Worm (Caenorhabditis elegans) whole organism, L2 larva: ENCODE results near the gene F39D8.3.

Experiments used
- C34F6.9 ChIP-seq: fragments of 150-350 bp; optimal IDR thresholded peaks from 2 replicates; lab custom pipeline; 2014; ENCODE audit warnings: missing biosample characterization, missing genetic modification characterization
- F13H6.1 ChIP-seq: sonication (generic microtip); optimal IDR thresholded peaks from 2 replicates; lab custom pipeline; 2016; ENCODE audit warnings: missing genetic modification characterization, missing compliant biosample characterization
- R02D3.7 ChIP-seq: fragments of 150-350 bp; optimal IDR thresholded peaks from 2 replicates; lab custom pipeline; 2014; ENCODE audit warnings: missing biosample characterization, missing genetic modification characterization
- ZK546.5 ChIP-seq: sonication (generic microtip); optimal IDR thresholded peaks from 2 replicates; lab custom pipeline; 2017; ENCODE audit warnings: missing biosample characterization, missing genetic modification characterization
- alr-1 ChIP-seq: fragments of 150-350 bp; optimal IDR thresholded peaks from 2 replicates; lab custom pipeline; 2014; ENCODE audit warnings: missing biosample characterization, missing genetic modification characterization
- aly-2 ChIP-seq: fragments of 150-350 bp; optimal IDR thresholded peaks from 2 replicates; lab custom pipeline; 2014; ENCODE audit warnings: missing biosample characterization, missing genetic modification characterization
- ama-1 ChIP-seq: fragments of 150-350 bp; optimal IDR thresholded peaks from 2 replicates; lab custom pipeline; 2018; ENCODE audit warnings: inconsistent platforms
- blmp-1 ChIP-seq: sonication (generic microtip); optimal IDR thresholded peaks from 2 replicates; lab custom pipeline; 2017; ENCODE audit warnings: missing genetic modification characterization, mild to moderate bottlenecking, missing compliant biosample characterization, antibody characterized with exemption, moderate library complexity; ENCODE audit not compliant: insufficient read depth
- ceh-16 ChIP-seq: fragments of 150-350 bp; optimal IDR thresholded peaks from 2 replicates; lab custom pipeline; 2014; ENCODE audit warnings: missing biosample characterization, missing genetic modification characterization
- dmd-4 ChIP-seq: sonication (generic microtip); optimal IDR thresholded peaks from 2 replicates; lab custom pipeline; 2017; ENCODE audit warnings: missing biosample characterization, missing genetic modification characterization
- elt-1 ChIP-seq: fragments of 150-350 bp; optimal IDR thresholded peaks from 2 replicates; lab custom pipeline; 2014; ENCODE audit warnings: missing biosample characterization, missing genetic modification characterization
- fos-1 ChIP-seq: fragments of 150-350 bp; optimal IDR thresholded peaks from 2 replicates; lab custom pipeline; 2014; ENCODE audit warnings: missing biosample characterization, missing genetic modification characterization
- lin-11 ChIP-seq: fragments of 150-350 bp; sonication (generic microtip); optimal IDR thresholded peaks from 2 replicates; lab custom pipeline; 2014; ENCODE audit warnings: missing biosample characterization, missing genetic modification characterization, inconsistent platforms, mixed read lengths
- lin-39 ChIP-seq: fragments of 150-350 bp; optimal IDR thresholded peaks from 2 replicates; lab custom pipeline; 2014; ENCODE audit warnings: missing biosample characterization, missing genetic modification reagents, missing genetic modification characterization
- lsy-2 ChIP-seq, 2 experiments: fragments of 150-350 bp in 1 of 2; sonication (generic microtip) in 1 of 2; optimal IDR thresholded peaks; 2 replicates each; lab custom pipeline; 2014 to 2017; ENCODE audit warnings: missing biosample characterization in 2 of 2, missing genetic modification characterization in 2 of 2
- mab-5 ChIP-seq: fragments of 150-350 bp; optimal IDR thresholded peaks from 2 replicates; lab custom pipeline; 2014; ENCODE audit warnings: missing biosample characterization, missing genetic modification characterization
- mbf-1 ChIP-seq: sonication (generic microtip); optimal IDR thresholded peaks from 2 replicates; lab custom pipeline; 2017; ENCODE audit warnings: missing biosample characterization, missing genetic modification characterization
- nhr-10 ChIP-seq: sonication (generic microtip); optimal IDR thresholded peaks from 2 replicates; lab custom pipeline; 2017; ENCODE audit warnings: missing biosample characterization, missing genetic modification characterization
- nhr-11 ChIP-seq: fragments of 150-350 bp; optimal IDR thresholded peaks from 2 replicates; lab custom pipeline; 2014; ENCODE audit warnings: missing biosample characterization, missing genetic modification characterization
- nhr-23 ChIP-seq: fragments of 150-350 bp; optimal IDR thresholded peaks from 2 replicates; lab custom pipeline; 2014; ENCODE audit warnings: missing biosample characterization, missing genetic modification reagents, missing genetic modification characterization
- nhr-237 ChIP-seq: fragments of 150-350 bp; optimal IDR thresholded peaks from 2 replicates; lab custom pipeline; 2014; ENCODE audit warnings: missing biosample characterization, missing genetic modification characterization
- nhr-25 ChIP-seq: fragments of 150-350 bp; sonication (generic microtip); optimal IDR thresholded peaks from 3 replicates; lab custom pipeline; 2014; ENCODE audit warnings: missing biosample characterization, missing genetic modification characterization
- nhr-6 ChIP-seq: fragments of 150-350 bp; optimal IDR thresholded peaks from 2 replicates; lab custom pipeline; 2014; ENCODE audit warnings: missing biosample characterization, missing genetic modification characterization
- sem-4 ChIP-seq: fragments of 150-350 bp; optimal IDR thresholded peaks from 2 replicates; lab custom pipeline; 2014; ENCODE audit warnings: missing biosample characterization, missing genetic modification reagents, missing genetic modification characterization
- skn-1 ChIP-seq: sonication (generic microtip); optimal IDR thresholded peaks from 2 replicates; lab custom pipeline; 2017; ENCODE audit warnings: missing biosample characterization, missing genetic modification characterization
- sma-9 ChIP-seq, 2 experiments: fragments of 150-350 bp in 1 of 2; sonication (generic microtip) in 1 of 2; optimal IDR thresholded peaks; 2 replicates each; lab custom pipeline; 2014 to 2016; ENCODE audit warnings: missing genetic modification characterization in 2 of 2, mild to moderate bottlenecking in 1 of 2, missing biosample characterization in 1 of 2, missing compliant biosample characterization in 1 of 2, missing genetic modification reagents in 1 of 2, moderate library complexity in 1 of 2
- snpc-4 ChIP-seq: fragments of 150-350 bp; optimal IDR thresholded peaks from 2 replicates; lab custom pipeline; 2014; ENCODE audit warnings: missing biosample characterization, missing genetic modification characterization
- unc-39 ChIP-seq: fragments of 150-350 bp; optimal IDR thresholded peaks from 2 replicates; lab custom pipeline; 2014; ENCODE audit warnings: missing biosample characterization, missing genetic modification characterization
- unc-62 ChIP-seq: fragments of 150-350 bp; optimal IDR thresholded peaks from 2 replicates; lab custom pipeline; 2014; ENCODE audit warnings: missing biosample characterization, missing genetic modification reagents, missing genetic modification characterization
- zag-1 ChIP-seq: fragments of 150-350 bp; optimal IDR thresholded peaks from 2 replicates; lab custom pipeline; 2014; ENCODE audit warnings: missing biosample characterization, missing genetic modification characterization
- ztf-11 ChIP-seq: sonication (generic microtip); optimal IDR thresholded peaks from 2 replicates; lab custom pipeline; 2017; ENCODE audit warnings: missing biosample characterization, missing genetic modification characterization

The F39D8.3 gene

DNA sequence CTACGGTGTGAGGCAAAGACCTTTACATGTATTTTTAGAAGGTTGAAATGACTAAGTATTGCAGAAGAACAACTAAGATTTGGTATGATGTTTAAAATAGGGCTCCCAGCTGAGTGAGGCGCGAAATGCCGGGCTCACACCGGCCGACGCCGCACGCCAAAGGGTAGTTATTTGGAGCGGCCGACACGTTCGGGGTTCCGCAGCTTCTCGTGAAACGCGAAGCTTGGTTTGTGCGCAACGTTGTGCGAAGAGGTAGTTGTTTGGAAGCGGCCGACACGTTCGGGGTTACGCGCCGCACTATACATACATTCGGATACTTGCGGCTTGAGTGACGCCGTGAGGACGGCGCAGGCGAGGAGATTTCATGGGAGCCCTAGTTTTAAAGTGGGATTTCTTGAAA lies 32.5 kb upstream of the F39D8.3 start:
- no peak for TF ChIP-seq nhr-10 (tag; lab: Kevin White, UChicago)
- TF ChIP-seq dmd-4 (tag; lab: Kevin White, UChicago), result no peak
- TF ChIP-seq unc-62, result no peak
- peak; percentile 30 for TF ChIP-seq snpc-4 (tag; lab: Kevin White, UChicago)
- no peak for TF ChIP-seq mab-5 (tag; lab: Kevin White, UChicago)
- no peak for TF ChIP-seq nhr-25 (tag; lab: Kevin White, UChicago)

DNA sequence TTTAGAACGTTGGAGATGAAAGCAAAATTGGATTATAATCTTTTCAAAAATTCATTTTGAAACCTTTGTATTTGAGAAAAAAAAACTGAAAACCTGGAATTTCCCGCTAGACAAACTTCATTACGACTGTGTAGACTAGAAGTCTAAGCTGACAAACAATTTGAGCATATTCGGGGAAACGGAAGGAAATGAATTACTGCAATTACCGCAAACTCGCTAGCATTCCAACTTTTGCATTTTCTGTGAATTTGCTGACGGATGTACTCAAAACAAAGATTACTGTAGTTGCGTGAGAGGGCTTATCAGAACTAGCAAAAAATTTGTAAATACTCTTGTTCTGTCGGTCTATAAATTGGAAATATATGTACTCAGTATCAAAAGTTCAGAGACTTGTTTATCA lies 30.9 kb upstream of the F39D8.3 start:
- no peak for TF ChIP-seq R02D3.7 (tag; lab: Kevin White, UChicago)
- TF ChIP-seq lsy-2 (tag; optimal IDR thresholded peaks at IDR 0.05; lab: Kevin White, UChicago), result peak in 1 of 2 experiments; percentile 41
- no peak for TF ChIP-seq dmd-4 (tag; lab: Kevin White, UChicago)

DNA sequence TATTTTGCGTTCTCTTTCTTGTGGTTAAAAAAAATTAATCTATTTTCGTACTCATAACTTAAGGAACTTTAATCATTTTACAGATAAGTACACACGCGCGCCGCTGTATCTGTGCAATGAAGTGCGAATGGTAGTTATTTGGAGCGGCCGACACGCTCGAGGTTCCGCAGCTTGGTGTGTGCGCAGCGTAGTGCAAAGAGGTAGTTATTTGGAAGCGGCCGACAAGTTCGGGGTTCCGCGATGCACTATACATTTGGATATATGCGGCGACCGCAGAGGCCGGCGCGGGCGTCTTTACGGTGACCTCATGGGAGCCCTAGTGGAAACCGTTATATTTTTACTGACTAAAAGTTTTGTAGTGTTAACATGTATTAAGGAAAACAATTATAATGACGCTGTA lies 28.1 kb upstream of the F39D8.3 start:
- TF ChIP-seq aly-2 (tag; lab: Kevin White, UChicago) (no peak), snpc-4 (tag; lab: Kevin White, UChicago) (peak; percentile 33)
- TF ChIP-seq, all 48 proteins: peak for 1

DNA sequence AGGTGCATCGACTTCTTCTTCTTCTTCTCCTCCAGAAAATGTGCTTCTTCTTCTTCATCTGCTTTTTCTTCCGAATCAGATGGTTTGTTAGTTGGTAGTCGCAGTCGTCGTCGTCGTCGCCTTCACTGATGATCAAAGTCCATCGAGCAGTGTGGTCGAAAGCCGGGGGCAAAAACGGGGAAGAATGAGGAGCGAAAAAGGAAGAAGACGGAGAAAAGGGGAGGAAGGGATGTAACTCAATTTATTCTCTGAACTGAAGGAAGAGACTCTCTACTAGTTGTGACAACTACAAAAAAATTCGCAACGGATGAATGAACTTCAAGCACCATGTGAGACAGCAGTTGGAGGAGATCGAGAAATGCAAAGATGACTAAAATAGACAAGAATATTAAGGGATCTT lies 25.0 kb upstream of the F39D8.3 start:
- TF ChIP-seq lsy-2 (tag; optimal IDR thresholded peaks at IDR 0.05; lab: Kevin White, UChicago) (peak in 1 of 2 experiments; percentile 3), nhr-237 (tag; lab: Kevin White, UChicago) (no peak), sem-4 (peak; percentile 15), zag-1 (tag; lab: Kevin White, UChicago) (peak; percentile 48), F13H6.1 (tag; lab: Kevin White, UChicago) (peak; percentile 54), sma-9 (GFP tag; optimal IDR thresholded peaks at IDR 0.05; lab: Kevin White, UChicago) (peak; percentile 57), sma-9 (tag; optimal IDR thresholded peaks at IDR 0.05; lab: Kevin White, UChicago) (no peak)

DNA sequence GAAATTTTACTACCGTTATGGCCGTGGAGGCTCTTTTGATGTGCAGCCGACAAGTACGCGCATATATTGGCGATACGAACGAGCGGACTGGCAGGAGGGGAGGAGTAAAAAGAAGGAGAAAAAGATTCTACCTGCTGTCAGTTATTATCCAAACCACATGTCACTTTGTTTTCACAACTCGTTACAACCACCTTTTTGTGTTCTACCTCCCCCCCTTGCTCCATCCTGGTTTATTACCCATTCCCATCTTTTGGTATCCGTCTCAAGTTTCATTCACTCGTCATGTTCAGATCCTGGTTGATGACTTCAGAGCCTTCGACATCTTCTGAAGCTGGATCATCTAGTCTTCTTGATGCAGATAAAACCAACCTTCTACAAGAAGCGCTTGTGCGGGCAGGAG lies 13.1 kb upstream of the F39D8.3 start, which contains the start of gene psa-3:
Gene psa-3, plus strand, starts transcription at position 301 of the 400 bp plus-strand sequence.
- TF ChIP-seq nhr-11 (tag; lab: Kevin White, UChicago), result no peak
- no peak for TF ChIP-seq alr-1 (tag; lab: Kevin White, UChicago)
- TF ChIP-seq ZK546.5 (tag; lab: Kevin White, UChicago), result no peak
- TF ChIP-seq ceh-16 (tag; lab: Kevin White, UChicago), result no peak
- TF ChIP-seq sma-9 (GFP tag; optimal IDR thresholded peaks at IDR 0.05; lab: Kevin White, UChicago), result no peak
- no peak for TF ChIP-seq sma-9 (tag; optimal IDR thresholded peaks at IDR 0.05; lab: Kevin White, UChicago)
- no peak for TF ChIP-seq C34F6.9 (tag; lab: Kevin White, UChicago)
- no peak for TF ChIP-seq unc-39
- TF ChIP-seq lin-39 (tag; lab: Kevin White, UChicago), result no peak
- no peak for TF ChIP-seq blmp-1 (tag; lab: Kevin White, UChicago)
- TF ChIP-seq nhr-25 (tag; lab: Kevin White, UChicago), result no peak
- no peak for TF ChIP-seq nhr-6 (tag; lab: Kevin White, UChicago)
- TF ChIP-seq snpc-4 (tag; lab: Kevin White, UChicago), result no peak
- no peak for TF ChIP-seq elt-1 (tag; lab: Kevin White, UChicago)
- no peak for TF ChIP-seq lsy-2 (tag; optimal IDR thresholded peaks at IDR 0.05; lab: Kevin White, UChicago)
- no peak for TF ChIP-seq nhr-237 (tag; lab: Kevin White, UChicago)

DNA sequence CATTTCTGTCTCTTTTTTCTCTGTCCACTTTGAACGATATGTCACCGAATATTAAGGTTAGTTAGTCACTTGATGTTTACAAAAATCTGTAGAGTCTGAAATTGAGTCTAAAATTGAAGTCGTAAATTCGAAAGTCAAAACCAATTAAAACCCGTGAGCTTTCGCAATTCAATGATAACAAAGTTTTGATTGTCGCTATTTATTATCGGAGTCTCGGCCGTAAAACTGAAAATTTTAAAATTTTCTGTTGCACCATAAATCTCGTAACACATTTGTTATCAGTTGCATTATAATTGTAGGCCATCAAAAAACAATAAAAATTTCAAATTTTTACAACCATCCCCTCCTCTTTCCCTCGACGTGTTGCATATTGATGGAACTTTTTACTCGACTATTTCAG lies 12.2 kb upstream of the F39D8.3 start:
- TF ChIP-seq alr-1 (tag; lab: Kevin White, UChicago) (no peak), fos-1 (tag; lab: Kevin White, UChicago) (peak; percentile 49), lin-11 (no peak), nhr-23 (tag; lab: Kevin White, UChicago) (no peak), mbf-1 (tag; lab: Kevin White, UChicago) (no peak), elt-1 (tag; lab: Kevin White, UChicago) (no peak), ztf-11 (no peak), ama-1 (lab: Kevin White, UChicago) (no peak)
- TF ChIP-seq, all 48 proteins: peak for 1

DNA sequence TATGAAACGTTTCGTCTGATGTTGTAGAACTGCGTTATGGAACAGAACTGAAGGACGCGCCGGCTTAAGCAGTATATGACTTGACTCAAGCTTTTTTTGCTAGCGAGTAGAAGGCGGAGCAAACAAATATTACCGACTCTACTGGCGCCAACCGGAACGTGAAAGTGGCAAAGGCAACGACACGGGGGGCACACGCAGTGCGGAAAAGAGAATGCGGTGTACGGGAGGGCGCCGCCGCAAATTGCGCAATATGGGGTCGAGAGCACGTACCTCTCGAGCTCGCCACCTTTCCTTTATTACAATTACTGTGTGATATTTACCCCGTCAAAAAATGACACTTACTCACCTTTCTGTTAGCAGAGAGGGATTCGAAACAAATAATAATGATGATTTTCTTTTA lies 5.5 kb upstream of the F39D8.3 start, which contains the start of gene pqn-36:
Gene pqn-36, minus strand, starts transcription at position 268 of the 400 bp plus-strand sequence.
- no peak for TF ChIP-seq ceh-16 (tag; lab: Kevin White, UChicago)
- no peak for TF ChIP-seq nhr-25 (tag; lab: Kevin White, UChicago)
- TF ChIP-seq F13H6.1 (tag; lab: Kevin White, UChicago), result peak; percentile 3
- no peak for TF ChIP-seq skn-1
